Worm (Caenorhabditis elegans) whole organism, L1 larva: ENCODE data around the gene col-106.
A peak's percentile ranks its signal among the peaks of the same experiment; 100 is the strongest.

Experiments used
- C16A3.4 ChIP-seq: fragments of 150-350 bp; optimal IDR thresholded peaks from 2 replicates; lab custom pipeline; 2014; ENCODE audit warnings: missing biosample characterization, missing genetic modification characterization
- F16B12.6 ChIP-seq: fragments of 150-350 bp; optimal IDR thresholded peaks from 2 replicates; lab custom pipeline; 2014; ENCODE audit warnings: missing biosample characterization, missing genetic modification characterization
- aha-1 ChIP-seq: fragments of 150-350 bp; optimal IDR thresholded peaks from 2 replicates; lab custom pipeline; 2014; ENCODE audit warnings: missing biosample characterization, missing genetic modification characterization
- blmp-1 ChIP-seq: fragments of 150-350 bp; optimal IDR thresholded peaks from 2 replicates; lab custom pipeline; 2014; ENCODE audit warnings: missing biosample characterization, missing genetic modification characterization
- ceh-8 ChIP-seq: fragments of 200-800 bp; sonication (Bioruptor generic); optimal IDR thresholded peaks from 2 replicates; lab custom pipeline; 2018; ENCODE audit warnings: mild to moderate bottlenecking, missing genetic modification characterization, moderate library complexity, missing compliant biosample characterization
- ceh-82 ChIP-seq, 3 experiments: fragments of 150-350 bp in 1 of 3; sonication (generic microtip) in 2 of 3; optimal IDR thresholded peaks; 2 replicates each; lab custom pipeline; 2014 to 2017; ENCODE audit warnings: missing biosample characterization in 3 of 3, missing genetic modification characterization in 3 of 3
- ceh-88 ChIP-seq: fragments of 200-800 bp; sonication (Bioruptor generic); IDR thresholded peaks from 2 replicates; pipeline ENCODE4 v1.3.6; 2022; ENCODE audit warnings: missing genetic modification characterization, missing compliant biosample characterization
- ceh-90 ChIP-seq: sonication (generic microtip); optimal IDR thresholded peaks from 2 replicates; lab custom pipeline; 2016; ENCODE audit warnings: missing genetic modification characterization, missing compliant biosample characterization
- ces-1 ChIP-seq: fragments of 150-350 bp; optimal IDR thresholded peaks from 2 replicates; lab custom pipeline; 2014; ENCODE audit warnings: missing biosample characterization, missing genetic modification reagents, missing genetic modification characterization
- dpl-1 ChIP-seq, 3 experiments: fragments of 150-350 bp in 2 of 3; sonication (generic microtip) in 1 of 3; optimal IDR thresholded peaks; 2 replicates each; lab custom pipeline; 2014 to 2017; ENCODE audit warnings: missing biosample characterization in 3 of 3, missing genetic modification characterization in 3 of 3, missing genetic modification reagents in 3 of 3
- dsc-1 ChIP-seq: sonication (generic microtip); optimal IDR thresholded peaks from 2 replicates; lab custom pipeline; 2016; ENCODE audit warnings: mild to moderate bottlenecking, missing genetic modification characterization, missing compliant biosample characterization
- efl-1 ChIP-seq, 4 experiments: fragments of 150-350 bp; optimal IDR thresholded peaks in 3 of 4; peaks in 1 of 4; 1 replicate in 1 of 4; 2 replicates in 3 of 4; lab custom pipeline; 2014; ENCODE audit warnings: missing biosample characterization in 2 of 4, missing genetic modification characterization in 2 of 4, missing genetic modification reagents in 2 of 4
- efl-3 ChIP-seq: fragments of 200-800 bp; sonication (Bioruptor generic); optimal IDR thresholded peaks from 2 replicates; lab custom pipeline; 2018; ENCODE audit warnings: mild to moderate bottlenecking, missing genetic modification characterization, missing compliant biosample characterization
- egl-27 ChIP-seq, 2 experiments: fragments of 150-350 bp in 1 of 2; sonication (generic microtip); optimal IDR thresholded peaks; 3 replicates each; lab custom pipeline; 2017 to 2018; ENCODE audit warnings: missing biosample characterization in 2 of 2, missing genetic modification characterization in 2 of 2, missing genetic modification reagents in 2 of 2
- elt-2 ChIP-seq: sonication (generic microtip); optimal IDR thresholded peaks from 2 replicates; lab custom pipeline; 2016; ENCODE audit warnings: missing genetic modification characterization, mild to moderate bottlenecking, inconsistent platforms, missing compliant biosample characterization, missing genetic modification reagents
- elt-3 ChIP-seq, 6 experiments: fragments of 150-350 bp in 1 of 6; sonication (generic microtip); optimal IDR thresholded peaks; 2 replicates each; lab custom pipeline; 2017 to 2018; ENCODE audit warnings: missing biosample characterization in 6 of 6, missing genetic modification characterization in 6 of 6, inconsistent platforms in 1 of 6
- fkh-10 ChIP-seq: sonication (generic microtip); optimal IDR thresholded peaks from 2 replicates; lab custom pipeline; 2017; ENCODE audit warnings: missing biosample characterization, missing genetic modification reagents, missing genetic modification characterization
- fkh-8 ChIP-seq: sonication (generic microtip); optimal IDR thresholded peaks from 2 replicates; lab custom pipeline; 2016; ENCODE audit warnings: mild to moderate bottlenecking, missing genetic modification characterization, missing compliant biosample characterization
- hlh-17 ChIP-seq: fragments of 200-800 bp; sonication (Bioruptor generic); optimal IDR thresholded peaks from 2 replicates; lab custom pipeline; 2018; ENCODE audit warnings: missing genetic modification characterization, mild to moderate bottlenecking, missing compliant biosample characterization, moderate library complexity, borderline replicate concordance
- isw-1 ChIP-seq: fragments of 200-800 bp; sonication (Bioruptor generic); IDR thresholded peaks from 2 replicates; pipeline ENCODE4 v1.3.6; 2022; ENCODE audit warnings: missing genetic modification characterization, missing compliant biosample characterization
- jun-1 ChIP-seq: fragments of 150-350 bp; optimal IDR thresholded peaks from 2 replicates; lab custom pipeline; 2014; ENCODE audit warnings: missing biosample characterization, missing genetic modification reagents, missing genetic modification characterization
- lin-15B ChIP-seq: fragments of 150-350 bp; sonication (generic microtip); optimal IDR thresholded peaks from 3 replicates; lab custom pipeline; 2014; ENCODE audit warnings: missing biosample characterization, missing genetic modification characterization
- lin-35 ChIP-seq, 2 experiments: fragments of 150-350 bp; optimal IDR thresholded peaks; 2 replicates each; lab custom pipeline; 2014; ENCODE audit warnings: missing biosample characterization in 2 of 2, missing genetic modification characterization in 2 of 2, missing genetic modification reagents in 2 of 2
- lir-3 ChIP-seq: sonication (generic microtip); optimal IDR thresholded peaks from 2 replicates; lab custom pipeline; 2016; ENCODE audit warnings: mild to moderate bottlenecking, missing genetic modification characterization, moderate library complexity, missing compliant biosample characterization; ENCODE audit not compliant: poor library complexity
- lsy-2 ChIP-seq, 2 experiments: fragments of 150-350 bp; optimal IDR thresholded peaks; 2 replicates each; lab custom pipeline; 2014; ENCODE audit warnings: missing biosample characterization in 2 of 2, missing genetic modification characterization in 2 of 2
- mep-1 ChIP-seq: fragments of 150-350 bp; optimal IDR thresholded peaks from 2 replicates; lab custom pipeline; 2014; ENCODE audit warnings: missing biosample characterization, missing genetic modification characterization
- nhr-11 ChIP-seq: fragments of 150-350 bp; optimal IDR thresholded peaks from 2 replicates; lab custom pipeline; 2014; ENCODE audit warnings: missing biosample characterization, missing genetic modification characterization
- nhr-12 ChIP-seq: sonication (generic microtip); optimal IDR thresholded peaks from 2 replicates; lab custom pipeline; 2017; ENCODE audit warnings: missing biosample characterization, missing genetic modification characterization
- nhr-20 ChIP-seq: sonication (generic microtip); optimal IDR thresholded peaks from 2 replicates; lab custom pipeline; 2016; ENCODE audit warnings: mild to moderate bottlenecking, missing genetic modification characterization, missing compliant biosample characterization
- nhr-237 ChIP-seq: fragments of 150-350 bp; optimal IDR thresholded peaks from 2 replicates; lab custom pipeline; 2014; ENCODE audit warnings: missing biosample characterization, missing genetic modification characterization
- nhr-28 ChIP-seq: fragments of 150-350 bp; optimal IDR thresholded peaks from 2 replicates; lab custom pipeline; 2014; ENCODE audit warnings: missing biosample characterization, missing genetic modification characterization
- nhr-47 ChIP-seq: sonication (generic microtip); optimal IDR thresholded peaks from 2 replicates; lab custom pipeline; 2016; ENCODE audit warnings: mild to moderate bottlenecking, missing genetic modification characterization, moderate library complexity, missing compliant biosample characterization
- nhr-71 ChIP-seq: sonication (generic microtip); optimal IDR thresholded peaks from 2 replicates; lab custom pipeline; 2016; ENCODE audit warnings: mild to moderate bottlenecking, missing genetic modification characterization, moderate library complexity, missing compliant biosample characterization
- nhr-76 ChIP-seq: sonication (generic microtip); optimal IDR thresholded peaks from 2 replicates; lab custom pipeline; 2017; ENCODE audit warnings: missing biosample characterization, missing genetic modification characterization
- nhr-77 ChIP-seq: fragments of 150-350 bp; optimal IDR thresholded peaks from 2 replicates; lab custom pipeline; 2014; ENCODE audit warnings: missing biosample characterization, missing genetic modification characterization
- nhr-85 ChIP-seq: sonication (generic microtip); peaks from one replicate; lab custom pipeline; 2016; ENCODE audit warnings: missing genetic modification characterization, inconsistent platforms, missing compliant biosample characterization
- pag-3 ChIP-seq: sonication (generic microtip); optimal IDR thresholded peaks from 2 replicates; lab custom pipeline; 2017; ENCODE audit warnings: missing genetic modification characterization, mild to moderate bottlenecking, missing compliant biosample characterization, antibody characterized with exemption, borderline replicate concordance; ENCODE audit not compliant: insufficient read depth
- pax-3 ChIP-seq: fragments of 200-800 bp; sonication (Bioruptor generic); optimal IDR thresholded peaks from 2 replicates; lab custom pipeline; 2018; ENCODE audit warnings: mild to moderate bottlenecking, missing genetic modification characterization, moderate library complexity, missing compliant biosample characterization
- pqm-1 ChIP-seq: sonication (generic microtip); optimal IDR thresholded peaks from 3 replicates; lab custom pipeline; 2017; ENCODE audit warnings: missing biosample characterization, missing genetic modification characterization
- skn-1 ChIP-seq: fragments of 150-350 bp; optimal IDR thresholded peaks from 2 replicates; lab custom pipeline; 2014; ENCODE audit warnings: missing biosample characterization, missing genetic modification characterization
- snpc-4 ChIP-seq: fragments of 150-350 bp; optimal IDR thresholded peaks from 2 replicates; lab custom pipeline; 2014; ENCODE audit warnings: missing biosample characterization, missing genetic modification characterization
- sox-4 ChIP-seq: sonication (generic microtip); optimal IDR thresholded peaks from 2 replicates; lab custom pipeline; 2016; ENCODE audit warnings: missing genetic modification characterization, missing compliant biosample characterization
- tbx-2 ChIP-seq: sonication (generic microtip); optimal IDR thresholded peaks from 2 replicates; lab custom pipeline; 2016; ENCODE audit warnings: missing genetic modification characterization, missing compliant biosample characterization
- unc-130 ChIP-seq: fragments of 150-350 bp; optimal IDR thresholded peaks from 2 replicates; lab custom pipeline; 2017; ENCODE audit warnings: missing biosample characterization, missing genetic modification characterization, inconsistent platforms
- unc-30 ChIP-seq: sonication (generic microtip); optimal IDR thresholded peaks from 2 replicates; lab custom pipeline; 2017; ENCODE audit warnings: missing biosample characterization, missing genetic modification characterization
- unc-62 ChIP-seq: fragments of 150-350 bp; optimal IDR thresholded peaks from 2 replicates; lab custom pipeline; 2014; ENCODE audit warnings: missing biosample characterization, missing genetic modification reagents, missing genetic modification characterization
- unc-86 ChIP-seq: sonication (generic microtip); optimal IDR thresholded peaks from 2 replicates; lab custom pipeline; 2016; ENCODE audit warnings: missing genetic modification characterization, missing compliant biosample characterization
- unc-98 ChIP-seq: fragments of 200-800 bp; sonication (Bioruptor generic); IDR thresholded peaks from 2 replicates; pipeline ENCODE4 v1.3.6; 2022; ENCODE audit warnings: missing genetic modification characterization, missing compliant biosample characterization
- xbp-1 ChIP-seq: sonication (generic microtip); optimal IDR thresholded peaks from 2 replicates; lab custom pipeline; 2016; ENCODE audit warnings: missing genetic modification characterization, missing compliant biosample characterization
- zag-1 ChIP-seq: fragments of 150-350 bp; optimal IDR thresholded peaks from 2 replicates; lab custom pipeline; 2014; ENCODE audit warnings: missing biosample characterization, missing genetic modification characterization
- ztf-11 ChIP-seq, 2 experiments: sonication (generic microtip); optimal IDR thresholded peaks; 2 replicates each; lab custom pipeline; 2016 to 2017; ENCODE audit warnings: missing genetic modification characterization in 2 of 2, missing biosample characterization in 1 of 2, missing compliant biosample characterization in 1 of 2

The col-106 gene

ce11 chrIV:1456775-1457174 lies 3.8 kb downstream of the col-106 start, which contains the start of gene nadk-1:
TSS of gene nadk-1 (plus strand) at chrIV:1457075.
- no peak for TF ChIP-seq nhr-237
- TF ChIP-seq efl-1 (optimal IDR thresholded peaks at IDR 0.05; lab: Kevin White, UChicago), result no peak
- TF ChIP-seq efl-1 (GFP tag; optimal IDR thresholded peaks at IDR 0.05 in 1 of 2; lab: Kevin White, UChicago), result peak in 1 of 2 experiments; percentile 81
- TF ChIP-seq, all 84 proteins: peak for 1

ce11 chrIV:1455006-1455405 lies 5.6 kb downstream of the col-106 start:
- TF ChIP-seq efl-3 (GFP tag; lab: Kevin White, UChicago) (no peak), C16A3.4 (tag; lab: Kevin White, UChicago) (no peak), elt-2 (tag; lab: Kevin White, UChicago) (peak; percentile 63), unc-62 (GFP tag; lab: Kevin White, UChicago) (no peak), ceh-90 (tag; lab: Kevin White, UChicago) (no peak), blmp-1 (tag; lab: Kevin White, UChicago) (no peak), sox-4 (tag; lab: Kevin White, UChicago) (no peak), ceh-88 (no peak), snpc-4 (no peak), xbp-1 (tag; lab: Kevin White, UChicago) (no peak), dpl-1 (GFP tag; optimal IDR thresholded peaks at IDR 0.05; lab: Kevin White, UChicago) (no peak), nhr-12 (tag; lab: Kevin White, UChicago) (no peak), pag-3 (tag; lab: Kevin White, UChicago) (no peak), ztf-11 (tag; optimal IDR thresholded peaks at IDR 0.05; lab: Kevin White, UChicago) (no peak), zag-1 (tag; lab: Kevin White, UChicago) (no peak), unc-30 (tag; lab: Kevin White, UChicago) (no peak), unc-130 (tag; lab: Kevin White, UChicago) (no peak), isw-1 (no peak), nhr-11 (tag; lab: Kevin White, UChicago) (no peak), efl-1 (optimal IDR thresholded peaks at IDR 0.05; lab: Kevin White, UChicago) (no peak), efl-1 (GFP tag; optimal IDR thresholded peaks at IDR 0.05 in 1 of 2; lab: Kevin White, UChicago) (peak in 1 of 2 experiments; percentile 44), skn-1 (peak; percentile 80), mep-1 (tag; lab: Kevin White, UChicago) (no peak), fkh-10 (GFP tag; lab: Kevin White, UChicago) (no peak), nhr-76 (no peak), nhr-20 (tag; lab: Kevin White, UChicago) (no peak), tbx-2 (tag; lab: Kevin White, UChicago) (no peak), ces-1 (GFP tag; lab: Kevin White, UChicago) (no peak), jun-1 (tag; lab: Kevin White, UChicago) (no peak), unc-86 (tag; lab: Kevin White, UChicago) (peak; percentile 1), lin-35 (GFP tag; optimal IDR thresholded peaks at IDR 0.05; lab: Kevin White, UChicago) (peak; percentile 16 to 35), ceh-8 (no peak), F16B12.6 (tag; lab: Kevin White, UChicago) (no peak), ceh-82 (tag; optimal IDR thresholded peaks at IDR 0.05; lab: Kevin White, UChicago) (no peak), nhr-47 (tag; lab: Kevin White, UChicago) (no peak), nhr-77 (no peak), pqm-1 (tag; lab: Kevin White, UChicago) (no peak), unc-98 (GFP tag; lab: Robert Waterston, UW) (no peak), hlh-17 (GFP tag; lab: Kevin White, UChicago) (no peak), lsy-2 (tag; optimal IDR thresholded peaks at IDR 0.05; lab: Kevin White, UChicago) (no peak), fkh-8 (tag; lab: Kevin White, UChicago) (peak; percentile 53), nhr-71 (peak; percentile 24), egl-27 (tag; optimal IDR thresholded peaks at IDR 0.05; lab: Kevin White, UChicago) (no peak), aha-1 (tag; lab: Kevin White, UChicago) (no peak), elt-3 (tag; optimal IDR thresholded peaks at IDR 0.05; lab: Kevin White, UChicago) (no peak), lin-15B (tag; lab: Kevin White, UChicago) (no peak), pax-3 (no peak), nhr-85 (tag; lab: Kevin White, UChicago) (no peak), dsc-1 (no peak), lir-3 (no peak), nhr-28 (no peak)
